Fruit fly (Drosophila melanogaster) Kc167 (cell line): ENCODE data around the gene CG15561.

Experiments
- Myc ChIP-seq: fragments of >200 bp; optimal IDR thresholded peaks from 2 replicates; lab custom pipeline; 2017; ENCODE audit warnings: missing external identifiers
- Sin3A ChIP-seq: fragments of >200 bp; optimal IDR thresholded peaks from 2 replicates; lab custom pipeline; 2018; ENCODE audit warnings: missing external identifiers
- h ChIP-seq: fragments of >200 bp; optimal IDR thresholded peaks from 3 replicates; lab custom pipeline; 2018; ENCODE audit warnings: missing external identifiers
- insv ChIP-seq: fragments of >200 bp; optimal IDR thresholded peaks from 3 replicates; lab custom pipeline; 2018; ENCODE audit warnings: missing external identifiers
- psq ChIP-seq: fragments of >200 bp; optimal IDR thresholded peaks from 2 replicates; lab custom pipeline; 2017; ENCODE audit warnings: missing external identifiers
- ttk ChIP-seq: sonication (Bioruptor generic); optimal IDR thresholded peaks from 2 replicates; lab custom pipeline; 2017; ENCODE audit warnings: missing external identifiers

- TF ChIP-seq Myc (lab: Kevin White, UChicago) = no peak
- TF ChIP-seq psq = no peak
- no peak for TF ChIP-seq insv (lab: Kevin White, UChicago)
- TF ChIP-seq Sin3A (lab: Kevin White, UChicago) = no peak
- no peak for TF ChIP-seq ttk
- TF ChIP-seq h (lab: Kevin White, UChicago) = no peak
Measured at dm6 chr3R:31210630-31211029, 5.1 kb downstream of the CG15561 start, which contains the start of gene chp.
